Worm (Caenorhabditis elegans) whole organism, mixed stage, embryonic: ENCODE data around the gene mett-10.

Experiments
- ceh-43 ChIP-seq: fragments of 200-800 bp; sonication (Bioruptor generic); optimal IDR thresholded peaks from 2 replicates; lab custom pipeline; 2018; ENCODE audit warnings: mild to moderate bottlenecking, missing genetic modification characterization, moderate library complexity, missing compliant biosample characterization
- elt-3 ChIP-seq: fragments of 150-350 bp; optimal IDR thresholded peaks from 2 replicates; lab custom pipeline; 2014; ENCODE audit warnings: missing biosample characterization, missing genetic modification characterization
- pha-4 ChIP-seq: fragments of 150-350 bp; optimal IDR thresholded peaks from 2 replicates; lab custom pipeline; 2018; ENCODE audit warnings: missing biosample characterization, missing genetic modification reagents, missing genetic modification characterization
- snpc-4 ChIP-seq: fragments of 150-350 bp; optimal IDR thresholded peaks from 2 replicates; lab custom pipeline; 2014; ENCODE audit warnings: missing biosample characterization, missing genetic modification characterization
- unc-62 ChIP-seq: fragments of 150-350 bp; optimal IDR thresholded peaks from 2 replicates; lab custom pipeline; 2014; ENCODE audit warnings: missing biosample characterization, missing genetic modification reagents, missing genetic modification characterization

DNA sequence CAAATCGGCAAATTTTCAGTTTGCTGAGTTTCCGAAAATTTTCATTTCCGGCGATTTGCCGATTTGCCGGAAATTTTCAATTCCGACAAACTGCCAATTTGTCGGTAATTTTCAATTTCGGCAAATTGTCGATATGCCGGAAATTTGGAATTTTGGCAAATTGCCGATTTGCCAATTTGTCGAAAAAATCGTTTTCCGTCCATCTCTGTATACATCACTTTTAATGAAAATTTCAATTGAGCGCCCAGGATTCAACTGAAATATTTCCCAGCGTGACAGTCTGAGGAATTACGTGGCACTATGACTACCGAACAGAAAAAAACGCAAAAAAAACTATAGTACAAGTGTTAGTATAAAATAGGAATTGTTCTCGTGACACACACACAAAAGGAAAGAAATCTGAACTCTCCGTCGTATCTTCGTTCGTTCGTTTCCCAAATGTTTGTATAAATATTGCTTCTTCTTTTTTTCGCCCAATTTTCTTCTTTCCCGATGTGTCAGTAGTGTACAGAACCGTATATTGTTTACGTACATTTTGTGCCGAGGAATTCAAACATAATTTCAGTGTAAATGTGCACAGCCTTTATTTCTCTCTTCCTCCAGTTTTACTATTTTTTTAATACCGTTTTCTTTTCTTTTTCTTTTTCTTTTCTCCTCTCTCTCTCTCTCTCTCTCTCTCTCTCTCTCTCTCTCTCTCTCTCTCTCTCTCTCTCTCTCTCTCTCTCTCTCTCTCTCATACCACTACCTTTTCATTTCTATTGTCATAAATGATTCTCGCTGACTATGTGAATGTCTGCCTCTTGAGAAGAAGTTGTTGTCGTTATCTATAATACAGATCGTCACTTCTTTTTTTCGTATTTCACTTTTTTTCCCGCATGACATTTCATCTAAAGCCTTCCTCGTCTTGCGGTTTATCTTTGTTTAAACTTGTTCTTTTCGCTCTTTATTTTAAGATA, 17.9 kb downstream of the mett-10 start:
- no peak for TF ChIP-seq unc-62 (GFP tag; lab: Kevin White, UChicago)
- no peak for TF ChIP-seq pha-4 (tag; lab: Kevin White, UChicago)
- TF ChIP-seq ceh-43, result no peak
- TF ChIP-seq snpc-4 (tag; lab: Kevin White, UChicago), result no peak
- no peak for TF ChIP-seq elt-3 (tag; lab: Kevin White, UChicago)
